Worm (Caenorhabditis elegans): ENCODE data around the gene cdc-25.2.

cdc-25.2 gene

ce11 chrV:1593799-1594420 is 27.0 kb downstream of the cdc-25.2 start, which contains the start of gene F16B4.4:
Gene F16B4.4, plus strand, starts transcription at chrV:1594019.
- TF ChIP-seq unc-62 (GFP tag; optimal IDR thresholded peaks at IDR 0.05 in 1 of 2) = peak in 1 of 2 experiments; percentile 79
- TF ChIP-seq unc-62 (tag; optimal IDR thresholded peaks at IDR 0.05) = no peak
- TF ChIP-seq ama-1 (optimal IDR thresholded peaks at IDR 0.05) = peak; percentile 30
- TF ChIP-seq ceh-20 (GFP tag; IDR thresholded peaks at IDR 0.05) = no peak
- TF ChIP-seq hlh-11 (tag; optimal IDR thresholded peaks at IDR 0.05) = peak; percentile 59
- TF ChIP-seq nhr-10 (tag; optimal IDR thresholded peaks at IDR 0.05) = peak; percentile 70
- peak; percentile 8 to 15 for TF ChIP-seq lsy-2 (tag; optimal IDR thresholded peaks at IDR 0.05)
- no peak for TF ChIP-seq egl-43 (GFP tag; IDR thresholded peaks at IDR 0.05)
- TF ChIP-seq mdl-1 (tag; optimal IDR thresholded peaks at IDR 0.05) = peak in 1 of 2 experiments; percentile 6
- TF ChIP-seq mxl-3 (GFP tag; optimal IDR thresholded peaks at IDR 0.05) = peak; percentile 55
- peak; percentile 2 for TF ChIP-seq nhr-77 (tag; optimal IDR thresholded peaks at IDR 0.05)
- no peak for TF ChIP-seq zfp-3 (GFP tag; conservative IDR thresholded peaks at IDR 0.05)
- TF ChIP-seq jun-1 (tag; optimal IDR thresholded peaks at IDR 0.05) = no peak
- no peak for TF ChIP-seq nhr-6 (tag; optimal IDR thresholded peaks at IDR 0.05)
- no peak for TF ChIP-seq aly-2 (tag; optimal IDR thresholded peaks at IDR 0.05)
- peak; percentile 81 for TF ChIP-seq nhr-28 (tag; optimal IDR thresholded peaks at IDR 0.05)
- TF ChIP-seq hlh-30 (tag; optimal IDR thresholded peaks at IDR 0.05; ENCODE audit: insufficient read depth) = peak; percentile 50

ce11 chrV:1594554-1595092 is 27.7 kb downstream of the cdc-25.2 start:
- TF ChIP-seq mep-1 (tag; optimal IDR thresholded peaks at IDR 0.05) = no peak
- TF ChIP-seq saeg-2 (GFP tag; IDR thresholded peaks at IDR 0.05) = no peak
- no peak for TF ChIP-seq egl-27 (tag; optimal IDR thresholded peaks at IDR 0.05)
- TF ChIP-seq attf-4 (tag; optimal IDR thresholded peaks at IDR 0.05) = no peak
- TF ChIP-seq ama-1 (optimal IDR thresholded peaks at IDR 0.05) = no peak
- no peak for TF ChIP-seq ZK546.5 (tag; optimal IDR thresholded peaks at IDR 0.05)
- peak; percentile 56; the same call in 1 of the 2 replicates for TF ChIP-seq zfp-3 (GFP tag; conservative IDR thresholded peaks at IDR 0.05)
- TF ChIP-seq hlh-11 (tag; optimal IDR thresholded peaks at IDR 0.05) = no peak
- no peak for TF ChIP-seq unc-39 (tag; optimal IDR thresholded peaks at IDR 0.05)
- no peak for TF ChIP-seq zip-11 (GFP tag; IDR thresholded peaks at IDR 0.05)
- TF ChIP-seq T26A8.4 (GFP tag; IDR thresholded peaks at IDR 0.05) = peak; percentile 55
- TF ChIP-seq hmg-1.1 (GFP tag; IDR thresholded peaks at IDR 0.05) = no peak
- TF ChIP-seq dmd-6 (GFP tag; IDR thresholded peaks at IDR 0.05) = peak; percentile 11; the same call in 1 of the 2 replicates
- TF ChIP-seq lim-7 (GFP tag; IDR thresholded peaks at IDR 0.05) = no peak
- TF ChIP-seq fkh-10 (GFP tag; optimal IDR thresholded peaks at IDR 0.05) = no peak

- 0 out of 2 replicates have a peak, but pooled peaks have one; percentile 30 for TF ChIP-seq ZK337.2 (GFP tag; IDR thresholded peaks at IDR 0.05)
- TF ChIP-seq hlh-30 (tag; optimal IDR thresholded peaks at IDR 0.05; ENCODE audit: insufficient read depth) = peak; percentile 19
- TF ChIP-seq dmd-6 (GFP tag; IDR thresholded peaks at IDR 0.05) = peak; percentile 61
- peak; percentile 7 for TF ChIP-seq dve-1 (tag; optimal IDR thresholded peaks at IDR 0.05; ENCODE audit: insufficient read depth)
- TF ChIP-seq nhr-42 (GFP tag; IDR thresholded peaks at IDR 0.05) = peak; percentile 67; the same call in 1 of the 2 replicates
Observed at ce11 chrV:1599088-1599487, 32.2 kb downstream of the cdc-25.2 start.

DNA sequence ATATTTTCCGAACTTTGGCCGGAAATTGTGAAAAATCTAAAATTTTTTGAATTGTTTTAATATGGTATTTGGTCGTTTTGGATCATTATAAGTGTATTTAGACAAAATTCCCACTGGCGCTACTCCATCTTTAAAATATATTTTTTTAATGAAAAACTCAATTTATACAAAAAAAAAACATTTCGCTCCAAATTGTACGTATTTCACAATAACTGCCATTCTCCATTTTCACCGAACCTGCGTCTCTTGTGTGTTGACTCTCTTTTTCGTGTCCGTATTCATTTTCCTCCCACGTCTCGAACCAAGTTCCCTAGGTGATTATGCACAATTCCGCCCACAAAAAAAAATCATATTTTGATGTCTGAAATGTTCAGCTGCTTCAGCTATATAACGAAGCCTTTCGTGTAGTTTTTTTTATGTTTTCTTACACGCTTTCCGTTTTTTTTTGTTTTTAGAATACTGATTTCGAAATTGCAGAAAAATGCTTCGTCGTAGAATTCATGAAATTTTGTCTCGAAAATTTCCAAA is 33.7 kb downstream of the cdc-25.2 start, which contains the start of gene F16B4.2:
Gene F16B4.2 (plus strand): TSS at position 478 of the 528 bp plus-strand sequence.
- TF ChIP-seq daf-16 (GFP tag; optimal IDR thresholded peaks at IDR 0.05) = no peak
- peak; percentile 38 for TF ChIP-seq daf-16 (tag; optimal IDR thresholded peaks at IDR 0.05)
- no peak for TF ChIP-seq dmd-6 (GFP tag; IDR thresholded peaks at IDR 0.05)
- TF ChIP-seq unc-39 (tag; optimal IDR thresholded peaks at IDR 0.05) = no peak
- TF ChIP-seq nhr-28 (tag; optimal IDR thresholded peaks at IDR 0.05) = peak; percentile 0
- TF ChIP-seq dpl-1 (GFP tag; optimal IDR thresholded peaks at IDR 0.05) = no peak
- TF ChIP-seq dve-1 (tag; optimal IDR thresholded peaks at IDR 0.05; ENCODE audit: insufficient read depth) = peak; percentile 2
